Fruit fly (Drosophila melanogaster) S2 (cell line): ENCODE measurements around the gene CG9270.

Source experiments
- CG8478 ChIP-seq: fragments of >200 bp; optimal IDR thresholded peaks from 2 replicates; lab custom pipeline; 2018
- CTCF ChIP-seq, 2 experiments: fragments of >200 bp; optimal IDR thresholded peaks; 2 replicates each; lab custom pipeline; 2018

DNA sequence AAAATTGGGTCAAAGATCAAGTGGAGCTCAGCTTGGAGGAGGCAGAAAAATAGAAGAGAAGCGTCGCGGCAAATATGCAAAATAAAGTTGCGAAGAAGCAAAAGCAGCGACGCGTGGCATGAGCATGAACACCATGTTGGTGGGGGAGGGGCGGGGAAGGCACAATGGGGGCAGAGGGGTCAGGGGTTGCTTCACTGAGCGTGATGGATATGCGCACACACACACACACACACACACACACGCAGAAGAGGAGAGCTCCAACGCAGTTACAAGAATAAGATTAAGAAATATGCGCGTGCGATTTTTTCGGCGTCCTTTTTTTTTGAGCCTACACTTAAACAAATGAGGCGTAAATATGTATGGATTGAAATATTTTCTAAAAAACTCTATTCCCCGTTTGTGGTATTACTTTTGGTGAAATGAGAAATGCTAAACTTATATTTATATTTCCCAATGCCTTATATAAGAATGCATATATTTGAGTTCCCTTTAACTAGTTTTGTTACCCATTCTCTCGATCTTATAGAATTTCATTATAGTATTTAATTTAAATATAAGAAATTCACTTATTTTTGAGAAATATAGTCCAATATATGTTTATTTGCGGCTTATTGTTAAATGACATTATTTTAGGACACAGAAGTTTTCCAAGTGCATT is 8.4 kb upstream of the CG9270 start:
- TF ChIP-seq CTCF (optimal IDR thresholded peaks at IDR 0.05; lab: Kevin White, UChicago) = no peak
- no peak for TF ChIP-seq CG8478 (lab: Kevin White, UChicago)
